Worm (Caenorhabditis elegans): ENCODE data around the gene twk-21.

DNA sequence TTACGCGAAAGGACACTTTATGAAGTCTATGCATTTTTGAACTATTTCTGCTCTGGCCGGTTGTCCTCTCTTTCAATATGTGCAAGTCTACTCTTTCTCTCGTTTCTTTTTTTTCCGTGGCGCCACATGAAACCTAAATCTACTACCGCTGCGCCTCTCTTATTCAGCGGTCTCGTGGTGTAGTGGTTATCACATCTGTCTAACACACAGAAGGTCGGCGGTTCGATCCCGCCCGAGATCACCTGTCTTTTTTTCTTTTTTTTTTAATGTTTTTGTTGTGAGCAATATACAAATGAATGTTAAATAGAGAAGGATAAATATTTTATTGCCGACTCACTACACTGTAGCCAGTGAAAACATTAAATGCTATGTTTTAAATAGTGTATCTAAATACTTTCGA is 1.5 kb upstream of the twk-21 start:
- TF ChIP-seq W03F9.2 (tag; optimal IDR thresholded peaks at IDR 0.05), result peak; percentile 37
- peak; percentile 72 for TF ChIP-seq him-1 (tag; optimal IDR thresholded peaks at IDR 0.05)

All from whole organism, L4/young adult.